Fruit fly (Drosophila melanogaster) whole organism, embryonic: Measurements from ENCODE around the gene CG13315.
A peak's percentile ranks its signal among the peaks of the same experiment; 100 is the strongest.

ENCODE experiments used
- ATbp ChIP-seq: fragments of 200-800 bp; sonication (Bioruptor generic); optimal IDR thresholded peaks from 2 replicates; lab custom pipeline; 2017; ENCODE audit warnings: missing biosample characterization, mild to moderate bottlenecking, missing genetic modification characterization, missing genetic modification reagents
- Ada2b ChIP-seq: fragments of 200-800 bp; sonication (Bioruptor generic); IDR thresholded peaks from 2 replicates; pipeline ENCODE4 v1.3.6; 2022; ENCODE audit warnings: missing biosample characterization, missing genetic modification characterization
- Aef1 ChIP-seq: fragments of 200-800 bp; sonication (Bioruptor generic); IDR thresholded peaks from 3 replicates; pipeline ENCODE4 v1.3.6; 2022; ENCODE audit warnings: missing biosample characterization, missing genetic modification characterization
- Awh ChIP-seq: fragments of 200-800 bp; sonication (Bioruptor generic); IDR thresholded peaks from 2 replicates; pipeline ENCODE4, ENCODE4 v1.3.6; 2022; ENCODE audit warnings: missing biosample characterization, missing genetic modification characterization
- Bteb2 ChIP-seq: fragments of 200-800 bp; sonication (Bioruptor generic); optimal IDR thresholded peaks from 2 replicates; lab custom pipeline; 2016; ENCODE audit warnings: missing biosample characterization, missing genetic modification characterization
- CG13624 ChIP-seq: fragments of 200-800 bp; sonication (Bioruptor generic); optimal IDR thresholded peaks from 2 replicates; lab custom pipeline; 2016; ENCODE audit warnings: missing biosample characterization, missing genetic modification characterization
- CG13894 ChIP-seq: fragments of 200-800 bp; sonication (Bioruptor generic); optimal IDR thresholded peaks from 3 replicates; lab custom pipeline; 2018; ENCODE audit warnings: missing biosample characterization, mild to moderate bottlenecking, missing genetic modification characterization, moderate library complexity
- CG14965 ChIP-seq: fragments of 200-800 bp; sonication (Bioruptor generic); optimal IDR thresholded peaks from 2 replicates; lab custom pipeline; 2016; ENCODE audit warnings: missing biosample characterization, missing genetic modification characterization, borderline replicate concordance
- CG15696 ChIP-seq: fragments of 200-800 bp; sonication (Bioruptor generic); optimal IDR thresholded peaks from 2 replicates; lab custom pipeline; 2019; ENCODE audit warnings: missing biosample characterization, mild to moderate bottlenecking, missing genetic modification characterization, moderate library complexity
- CG17361 ChIP-seq: fragments of 200-800 bp; sonication (Bioruptor generic); IDR thresholded peaks from 3 replicates; pipeline ENCODE4 v1.3.6; 2022; ENCODE audit warnings: missing biosample characterization, missing genetic modification characterization
- CG1832 ChIP-seq: fragments of 200-800 bp; sonication (Bioruptor generic); optimal IDR thresholded peaks from 2 replicates; lab custom pipeline; 2017; ENCODE audit warnings: missing biosample characterization, mild to moderate bottlenecking, missing genetic modification characterization, inconsistent platforms
- CG3995 ChIP-seq: fragments of 200-800 bp; sonication (Bioruptor generic); optimal IDR thresholded peaks from 3 replicates; lab custom pipeline; 2016; ENCODE audit warnings: missing biosample characterization, missing genetic modification characterization
- CG4617 ChIP-seq: fragments of 200-800 bp; sonication (Bioruptor generic); optimal IDR thresholded peaks from 3 replicates; lab custom pipeline; 2016; ENCODE audit warnings: missing biosample characterization, missing genetic modification characterization, borderline replicate concordance
- CG4854 ChIP-seq: fragments of 200-800 bp; sonication (Bioruptor generic); optimal IDR thresholded peaks from 2 replicates; lab custom pipeline; 2016; ENCODE audit warnings: missing biosample characterization, missing genetic modification characterization, inconsistent platforms
- CG6654 ChIP-seq: fragments of 200-800 bp; sonication (Bioruptor generic); optimal IDR thresholded peaks from 2 replicates; lab custom pipeline; 2017; ENCODE audit warnings: missing biosample characterization, mild to moderate bottlenecking, missing genetic modification characterization
- CG7357 ChIP-seq: fragments of 200-800 bp; sonication (Bioruptor generic); IDR thresholded peaks from 3 replicates; pipeline ENCODE4 v1.3.6; 2022; ENCODE audit warnings: missing biosample characterization, missing genetic modification characterization
- Dip3 ChIP-seq: fragments of 200-800 bp; sonication (Bioruptor generic); optimal IDR thresholded peaks from 3 replicates; lab custom pipeline; 2016; ENCODE audit warnings: missing biosample characterization, missing genetic modification characterization
- Dref ChIP-seq: fragments of 200-800 bp; sonication (Bioruptor generic); IDR thresholded peaks from 2 replicates; pipeline ENCODE4 v1.3.6; 2022; ENCODE audit warnings: missing biosample characterization, missing genetic modification characterization
- E2f1 ChIP-seq: fragments of 200-800 bp; sonication (Bioruptor generic); IDR thresholded peaks from 2 replicates; pipeline ENCODE4 v1.3.6; 2022; ENCODE audit warnings: missing biosample characterization, missing genetic modification characterization
- Fer2 ChIP-seq: fragments of 200-800 bp; sonication (Bioruptor generic); optimal IDR thresholded peaks from 2 replicates; lab custom pipeline; 2018; ENCODE audit warnings: missing biosample characterization, mild to moderate bottlenecking, missing genetic modification characterization, moderate library complexity
- Fer3 ChIP-seq: fragments of 200-800 bp; sonication (Bioruptor generic); optimal IDR thresholded peaks from 2 replicates; lab custom pipeline; 2018; ENCODE audit warnings: missing biosample characterization, mild to moderate bottlenecking, missing genetic modification characterization, moderate library complexity
- Gsc ChIP-seq: fragments of 200-800 bp; sonication (Bioruptor generic); IDR thresholded peaks from 2 replicates; pipeline ENCODE4 v1.3.6; 2022; ENCODE audit warnings: missing biosample characterization, missing genetic modification characterization
- H2.0 ChIP-seq: fragments of 200-800 bp; sonication (Bioruptor generic); IDR thresholded peaks from 2 replicates; pipeline ENCODE4 v1.3.6; 2022; ENCODE audit warnings: missing biosample characterization, missing genetic modification characterization
- HLHmδ ChIP-seq: fragments of 200-800 bp; sonication (Bioruptor generic); optimal IDR thresholded peaks from 2 replicates; lab custom pipeline; 2018; ENCODE audit warnings: missing biosample characterization, mild to moderate bottlenecking, missing genetic modification characterization, moderate library complexity
- Hr3 ChIP-seq: fragments of 200-800 bp; sonication (Bioruptor generic); optimal IDR thresholded peaks from 3 replicates; lab custom pipeline; 2016; ENCODE audit warnings: missing biosample characterization, missing genetic modification characterization
- MBD-R2 ChIP-seq: fragments of 200-800 bp; sonication (Bioruptor generic); IDR thresholded peaks from 2 replicates; pipeline ENCODE4 v1.3.6; 2022; ENCODE audit warnings: missing biosample characterization, missing genetic modification characterization
- NC2α ChIP-seq: fragments of 200-800 bp; sonication (Bioruptor generic); optimal IDR thresholded peaks from 2 replicates; lab custom pipeline; 2016; ENCODE audit warnings: missing biosample characterization, missing genetic modification characterization
- Nf-YB ChIP-seq: fragments of 200-800 bp; sonication (Bioruptor generic); optimal IDR thresholded peaks from 3 replicates; lab custom pipeline; 2019; ENCODE audit warnings: missing biosample characterization, mild to moderate bottlenecking, missing genetic modification characterization, moderate library complexity
- Sry-δ ChIP-seq: fragments of 200-800 bp; sonication (Bioruptor generic); optimal IDR thresholded peaks from 2 replicates; lab custom pipeline; 2016; ENCODE audit warnings: missing biosample characterization, missing genetic modification characterization
- Trl ChIP-seq, 3 experiments: fragments of >200 bp in 2 of 3; fragments of 200-800 bp in 1 of 3; sonication (Bioruptor generic) in 1 of 3; optimal IDR thresholded peaks; 2 replicates in 1 of 3; 3 replicates in 2 of 3; lab custom pipeline; 2016 to 2017; ENCODE audit warnings: missing biosample characterization in 1 of 3, missing genetic modification characterization in 1 of 3
- abd-A ChIP-seq: fragments of 200-800 bp; sonication (Bioruptor generic); optimal IDR thresholded peaks from 3 replicates; lab custom pipeline; 2019; ENCODE audit warnings: missing biosample characterization, mild to moderate bottlenecking, missing genetic modification characterization, moderate library complexity
- ac ChIP-seq: fragments of 200-800 bp; sonication (Bioruptor generic); optimal IDR thresholded peaks from 3 replicates; lab custom pipeline; 2017; ENCODE audit warnings: missing biosample characterization, mild to moderate bottlenecking, missing genetic modification characterization
- bab2 ChIP-seq: fragments of 200-800 bp; sonication (Bioruptor generic); optimal IDR thresholded peaks from 2 replicates; lab custom pipeline; 2016; ENCODE audit warnings: missing biosample characterization, missing genetic modification characterization
- bbx ChIP-seq: fragments of 200-800 bp; sonication (Bioruptor generic); IDR thresholded peaks from 2 replicates; pipeline ENCODE4 v1.3.6; 2022; ENCODE audit warnings: missing biosample characterization, missing genetic modification characterization; ENCODE audit not compliant: partially characterized antibody
- caup ChIP-seq: fragments of 200-800 bp; sonication (Bioruptor generic); optimal IDR thresholded peaks from 3 replicates; lab custom pipeline; 2017; ENCODE audit warnings: missing biosample characterization, mild to moderate bottlenecking, missing genetic modification characterization, moderate library complexity; ENCODE audit not compliant: severe bottlenecking
- exex ChIP-seq: fragments of 200-800 bp; sonication (Bioruptor generic); optimal IDR thresholded peaks from 4 replicates; lab custom pipeline; 2018; ENCODE audit warnings: missing biosample characterization, mild to moderate bottlenecking, missing genetic modification characterization, moderate library complexity
- gce ChIP-seq: fragments of 200-800 bp; sonication (Bioruptor generic); IDR thresholded peaks from 3 replicates; pipeline ENCODE4 v1.3.6; 2022; ENCODE audit warnings: missing biosample characterization, missing genetic modification characterization
- jumu ChIP-seq: fragments of 200-800 bp; sonication (Bioruptor generic); optimal IDR thresholded peaks from 3 replicates; lab custom pipeline; 2016; ENCODE audit warnings: missing biosample characterization, missing genetic modification characterization
- lab ChIP-seq: fragments of 200-800 bp; sonication (Bioruptor generic); optimal IDR thresholded peaks from 3 replicates; lab custom pipeline; 2017; ENCODE audit warnings: missing biosample characterization, missing genetic modification characterization, mild to moderate bottlenecking, moderate library complexity, missing genetic modification reagents
- pita ChIP-seq: fragments of 200-800 bp; sonication (Bioruptor generic); optimal IDR thresholded peaks from 2 replicates; lab custom pipeline; 2017; ENCODE audit warnings: missing biosample characterization, mild to moderate bottlenecking, missing genetic modification characterization
- pum ChIP-seq: fragments of 200-800 bp; sonication (Bioruptor generic); optimal IDR thresholded peaks from 2 replicates; lab custom pipeline; 2016; ENCODE audit warnings: missing biosample characterization, missing genetic modification characterization
- sens ChIP-seq: fragments of 200-800 bp; sonication (Bioruptor generic); peaks from one replicate; lab custom pipeline; 2016; ENCODE audit warnings: missing biosample characterization, missing genetic modification characterization
- so ChIP-seq: fragments of 200-800 bp; sonication (Bioruptor generic); IDR thresholded peaks from 3 replicates; pipeline ENCODE4 v1.3.6; 2022; ENCODE audit warnings: missing biosample characterization, missing genetic modification characterization
- sob ChIP-seq: fragments of 200-800 bp; sonication (Bioruptor generic); IDR thresholded peaks from 2 replicates; pipeline ENCODE4 v1.3.6; 2022; ENCODE audit warnings: missing biosample characterization, missing genetic modification characterization
- sug ChIP-seq: fragments of 200-800 bp; optimal IDR thresholded peaks from 2 replicates; lab custom pipeline; 2019; ENCODE audit warnings: missing biosample characterization, mild to moderate bottlenecking, missing genetic modification characterization, moderate library complexity
- tll ChIP-seq, 2 experiments: fragments of 200-800 bp in 1 of 2; fragments of >200 bp in 1 of 2; sonication (Bioruptor generic) in 1 of 2; optimal IDR thresholded peaks; 2 replicates each; lab custom pipeline; 2017 to 2019; ENCODE audit warnings: missing biosample characterization in 2 of 2, missing genetic modification characterization in 2 of 2, mild to moderate bottlenecking in 1 of 2, moderate library complexity in 1 of 2
- vvl ChIP-seq: fragments of 200-800 bp; sonication (Bioruptor generic); IDR thresholded peaks from 2 replicates; pipeline ENCODE4 v1.3.6; 2022; ENCODE audit warnings: missing biosample characterization, missing genetic modification characterization
- zen ChIP-seq: fragments of 200-800 bp; sonication (Bioruptor generic); optimal IDR thresholded peaks from 3 replicates; lab custom pipeline; 2018; ENCODE audit warnings: missing biosample characterization, mild to moderate bottlenecking, missing genetic modification characterization, moderate library complexity

The CG13315 gene

DNA sequence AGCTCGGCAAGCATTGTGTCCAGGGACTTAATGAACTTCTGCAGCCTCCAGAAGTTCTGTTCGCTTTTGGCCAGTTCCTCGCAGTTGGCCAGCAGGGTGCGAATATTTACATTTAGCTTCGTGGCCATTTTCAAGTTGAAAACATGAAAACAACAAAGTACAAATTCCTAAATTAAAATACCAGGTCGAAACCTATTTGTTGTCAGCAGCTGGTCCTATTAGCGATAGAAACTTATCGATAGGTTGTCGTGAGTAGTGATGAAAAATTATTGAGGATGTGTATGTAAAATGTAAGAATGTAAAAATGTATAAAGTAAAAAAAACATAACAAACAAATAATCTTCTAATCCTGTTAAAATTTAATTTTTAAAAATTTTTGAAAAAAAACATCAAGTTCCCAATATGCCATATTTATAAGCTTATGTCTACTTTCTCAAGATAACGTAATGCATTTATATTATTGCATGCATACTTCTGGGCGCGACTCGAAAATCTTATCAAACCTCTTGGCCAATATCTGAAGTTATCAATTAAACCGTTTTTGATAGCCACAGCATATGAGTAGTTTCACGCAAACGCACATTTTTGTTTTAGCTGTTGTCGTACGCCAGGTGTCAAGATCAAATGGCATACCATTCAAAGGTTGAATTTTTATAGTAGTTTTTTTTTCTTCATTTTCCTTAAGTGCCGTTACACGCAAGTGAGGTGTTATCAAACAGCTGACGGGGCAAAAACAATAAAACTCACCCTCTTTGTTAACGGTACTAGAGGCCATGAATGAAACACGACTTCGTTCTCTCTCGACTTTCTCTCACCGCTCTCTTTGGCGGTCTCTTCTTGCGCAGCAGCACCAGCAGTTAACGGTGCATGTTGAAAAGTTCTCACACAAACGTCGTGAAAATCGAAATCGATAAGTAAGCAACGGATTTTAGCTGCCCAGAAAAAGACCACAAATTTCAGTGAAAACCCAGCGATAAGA lies 40.6 kb downstream of the CG13315 start, which contains the start of the genes Use1 and nwk (continued):
- TF ChIP-seq tll (GFP tag; optimal IDR thresholded peaks at IDR 0.05; lab: Kevin White, UChicago) (no peak), so (GFP tag; lab: Robert Waterston, UW) (no peak), Gsc (GFP tag; lab: Robert Waterston, UW) (no peak), abd-A (tag; lab: Kevin White, UChicago) (peak; percentile 55), lab (GFP tag; lab: Kevin White, UChicago) (no peak), CG1832 (GFP tag; lab: Kevin White, UChicago) (no peak), Fer3 (tag; lab: Kevin White, UChicago) (no peak), Dip3 (GFP tag; lab: Kevin White, UChicago) (no peak), CG7357 (GFP tag; lab: Robert Waterston, UW) (no peak), Trl (optimal IDR thresholded peaks at IDR 0.05; lab: Kevin White, UChicago) (peak; percentile 76), Trl (GFP tag; optimal IDR thresholded peaks at IDR 0.05; lab: Kevin White, UChicago) (no peak), CG13624 (no peak), H2.0 (no peak), sens (GFP tag; lab: Kevin White, UChicago) (peak; percentile 81), CG14965 (GFP tag; lab: Kevin White, UChicago) (no peak), Hr3 (GFP tag; lab: Kevin White, UChicago) (no peak), exex (tag; lab: Kevin White, UChicago) (peak; percentile 77), zen (no peak), ATbp (GFP tag; lab: Kevin White, UChicago) (no peak), Sry-δ (peak; percentile 77), Aef1 (GFP tag; lab: Robert Waterston, UW) (no peak), Awh (GFP tag; lab: Robert Waterston, UW) (no peak), CG15696 (tag; lab: Kevin White, UChicago) (no peak), caup (no peak), Nf-YB (no peak), vvl (GFP tag; lab: Robert Waterston, UW) (peak; percentile 35; the same call in 1 of the 2 replicates), CG17361 (GFP tag; lab: Robert Waterston, UW) (peak; percentile 28; the same call in 1 of the 3 replicates), bbx (peak; percentile 69), CG13894 (tag; lab: Kevin White, UChicago) (no peak), Fer2 (tag; lab: Kevin White, UChicago) (no peak), Ada2b (GFP tag; lab: Robert Waterston, UW) (no peak), CG4617 (GFP tag; lab: Kevin White, UChicago) (peak; percentile 72), jumu (GFP tag; lab: Kevin White, UChicago) (no peak), HLHmδ (GFP tag; lab: Kevin White, UChicago) (no peak), E2f1 (GFP tag; lab: Robert Waterston, UW) (no peak), Bteb2 (GFP tag; lab: Kevin White, UChicago) (no peak), sob (peak; percentile 47; the same call in 1 of the 2 replicates), Dref (GFP tag; lab: Robert Waterston, UW) (peak; percentile 82), CG4854 (GFP tag; lab: Kevin White, UChicago) (no peak), pum (GFP tag; lab: Kevin White, UChicago) (no peak), sug (tag; lab: Kevin White, UChicago) (no peak), bab2 (GFP tag; lab: Kevin White, UChicago) (no peak), MBD-R2 (peak; percentile 60; the same call in 1 of the 2 replicates), NC2α (no peak), pita (no peak), ac (GFP tag; lab: Kevin White, UChicago) (no peak), CG6654 (GFP tag; lab: Kevin White, UChicago) (no peak), CG3995 (GFP tag; lab: Kevin White, UChicago) (no peak), gce (GFP tag; lab: Robert Waterston, UW) (no peak)
